Fruit fly (Drosophila melanogaster): ENCODE data around the gene CG2126.

Gene CG2126

DNA sequence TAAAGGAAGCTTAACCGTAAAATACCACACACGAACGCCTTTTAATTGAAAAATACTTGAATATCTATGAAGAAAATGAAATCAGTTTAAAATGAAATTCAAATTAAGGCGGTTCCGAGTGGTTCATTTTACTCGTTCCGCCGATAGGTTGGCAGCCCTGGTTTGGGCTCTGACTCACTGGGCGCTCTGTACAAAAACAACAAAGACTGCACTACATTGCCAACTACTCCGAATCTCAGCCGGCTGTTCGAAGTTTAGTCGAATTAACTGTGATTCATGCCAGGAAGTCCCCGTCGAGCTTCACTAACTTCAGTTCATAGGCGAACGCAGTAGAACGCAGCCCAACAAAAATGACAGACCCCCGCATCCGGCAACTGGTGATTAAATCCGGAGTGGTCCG, 33.2 kb downstream of the CG2126 start, which contains the start of gene Tbca (continued):
- TF ChIP-seq Dfd (GFP tag; optimal IDR thresholded peaks at IDR 0.05), result no peak
- TF ChIP-seq CG5245 (GFP tag; optimal IDR thresholded peaks at IDR 0.05), result no peak
- no peak for TF ChIP-seq CG31388 (GFP tag; optimal IDR thresholded peaks at IDR 0.05)
- peak; percentile 98 for TF ChIP-seq E2f2 (GFP tag; IDR thresholded peaks at IDR 0.05)
- no peak for TF ChIP-seq ci (GFP tag; IDR thresholded peaks at IDR 0.05)
- TF ChIP-seq GATAe (GFP tag; conservative IDR thresholded peaks at IDR 0.05), result no peak
- TF ChIP-seq CG13123 (GFP tag; optimal IDR thresholded peaks at IDR 0.05), result no peak
- TF ChIP-seq Hmr (GFP tag; optimal IDR thresholded peaks at IDR 0.05), result no peak
- TF ChIP-seq jigr1 (GFP tag; IDR thresholded peaks at IDR 0.05), result no peak
- peak; percentile 1 for TF ChIP-seq CG4617 (GFP tag; optimal IDR thresholded peaks at IDR 0.05; ENCODE audit: borderline replicate concordance)
- no peak for TF ChIP-seq HLH54F (GFP tag; optimal IDR thresholded peaks at IDR 0.05)
- TF ChIP-seq Scr (GFP tag; IDR thresholded peaks at IDR 0.05; ENCODE audit: partially characterized antibody), result peak; percentile 58
- no peak for TF ChIP-seq sima (GFP tag; optimal IDR thresholded peaks at IDR 0.05)
- no peak for TF ChIP-seq Ssrp (tag; optimal IDR thresholded peaks at IDR 0.05)
- peak; percentile 24; the same call in 1 of the 2 replicates for TF ChIP-seq unc-4 (GFP tag; IDR thresholded peaks at IDR 0.05; ENCODE audit: partially characterized antibody)
- TF ChIP-seq CG2875 (GFP tag; optimal IDR thresholded peaks at IDR 0.05), result no peak
- TF ChIP-seq mirr (GFP tag; optimal IDR thresholded peaks at IDR 0.05), result no peak
- TF ChIP-seq h (optimal IDR thresholded peaks at IDR 0.05), result no peak
- TF ChIP-seq phol (tag; optimal IDR thresholded peaks at IDR 0.05), result no peak
- TF ChIP-seq Xrp1 (GFP tag; IDR thresholded peaks at IDR 0.05), result no peak
- TF ChIP-seq Lhr (GFP tag; optimal IDR thresholded peaks at IDR 0.05), result no peak
- no peak for TF ChIP-seq fu2 (GFP tag; optimal IDR thresholded peaks at IDR 0.05)
- TF ChIP-seq chinmo (GFP tag; IDR thresholded peaks at IDR 0.05; ENCODE audit: partially characterized antibody), result peak; percentile 78; the same call in 1 of the 4 replicates
- TF ChIP-seq Gug (GFP tag; IDR thresholded peaks at IDR 0.05), result no peak
- TF ChIP-seq lbe (GFP tag; optimal IDR thresholded peaks at IDR 0.05), result no peak
- no peak for TF ChIP-seq CG3407 (GFP tag; optimal IDR thresholded peaks at IDR 0.05)
- TF ChIP-seq MESR4 (GFP tag; optimal IDR thresholded peaks at IDR 0.05), result peak; percentile 64
- no peak for TF ChIP-seq CG1832 (GFP tag; optimal IDR thresholded peaks at IDR 0.05)
- TF ChIP-seq CG2120 (GFP tag; optimal IDR thresholded peaks at IDR 0.05), result no peak
- no peak for TF ChIP-seq trh (GFP tag; optimal IDR thresholded peaks at IDR 0.05)
- TF ChIP-seq crc (GFP tag; optimal IDR thresholded peaks at IDR 0.05), result no peak
- no peak for TF ChIP-seq gcm (GFP tag; optimal IDR thresholded peaks at IDR 0.05)
- TF ChIP-seq CG11093 (GFP tag; IDR thresholded peaks at IDR 0.05), result no peak
- TF ChIP-seq CG18599 (GFP tag; optimal IDR thresholded peaks at IDR 0.05), result no peak
- TF ChIP-seq CG2199 (GFP tag; IDR thresholded peaks at IDR 0.05), result no peak
- TF ChIP-seq CG12744 (GFP tag; optimal IDR thresholded peaks at IDR 0.05), result no peak
- no peak for TF ChIP-seq Ptx1 (GFP tag; IDR thresholded peaks at IDR 0.05)
- no peak for TF ChIP-seq Hr51 (GFP tag; optimal IDR thresholded peaks at IDR 0.05)
- peak; percentile 53 for TF ChIP-seq knrl (GFP tag; IDR thresholded peaks at IDR 0.05; ENCODE audit: partially characterized antibody)
- no peak for TF ChIP-seq CG8924 (tag; optimal IDR thresholded peaks at IDR 0.05)
- no peak for TF ChIP-seq CG31365 (tag; optimal IDR thresholded peaks at IDR 0.05)
- no peak for TF ChIP-seq odd (GFP tag; optimal IDR thresholded peaks at IDR 0.05)
- TF ChIP-seq CG17802 (tag; optimal IDR thresholded peaks at IDR 0.05), result no peak
- no peak for TF ChIP-seq Hr39 (optimal IDR thresholded peaks at IDR 0.05)
- TF ChIP-seq kah (GFP tag; optimal IDR thresholded peaks at IDR 0.05), result no peak
- no peak for TF ChIP-seq gro (GFP tag; optimal IDR thresholded peaks at IDR 0.05)
- TF ChIP-seq CG7987 (GFP tag; optimal IDR thresholded peaks at IDR 0.05), result no peak
- TF ChIP-seq NFAT (GFP tag; IDR thresholded peaks at IDR 0.05), result no peak
- no peak for TF ChIP-seq CG17359 (tag; optimal IDR thresholded peaks at IDR 0.05)
- no peak for TF ChIP-seq CG16815 (GFP tag; optimal IDR thresholded peaks at IDR 0.05)
- TF ChIP-seq CG9727 (GFP tag; optimal IDR thresholded peaks at IDR 0.05), result no peak
- no peak for TF ChIP-seq Fer1 (GFP tag; optimal IDR thresholded peaks at IDR 0.05)

Measured in whole organism, embryonic.